Worm (Caenorhabditis elegans) whole organism, early embryonic: Measurements from ENCODE around the gene gex-3.

Experiments used
- B0310.2 ChIP-seq: sonication (generic microtip); optimal IDR thresholded peaks from 2 replicates; lab custom pipeline; 2016; ENCODE audit warnings: mild to moderate bottlenecking, missing genetic modification characterization, missing compliant biosample characterization
- F13C5.2 ChIP-seq: sonication (generic microtip); optimal IDR thresholded peaks from 2 replicates; lab custom pipeline; 2017; ENCODE audit warnings: mild to moderate bottlenecking, missing genetic modification characterization, inconsistent platforms, missing compliant biosample characterization
- aly-1 ChIP-seq: sonication (generic microtip); optimal IDR thresholded peaks from 2 replicates; lab custom pipeline; 2016; ENCODE audit warnings: missing genetic modification characterization, missing compliant biosample characterization
- ama-1 ChIP-seq: fragments of 150-350 bp; optimal IDR thresholded peaks from 2 replicates; lab custom pipeline; 2014
- ceh-13 ChIP-seq: fragments of 200-800 bp; sonication (Bioruptor generic); optimal IDR thresholded peaks from 2 replicates; lab custom pipeline; 2018; ENCODE audit warnings: mild to moderate bottlenecking, missing genetic modification characterization, missing compliant biosample characterization
- ceh-36 ChIP-seq: sonication (generic microtip); optimal IDR thresholded peaks from 2 replicates; lab custom pipeline; 2016; ENCODE audit warnings: missing genetic modification characterization, inconsistent platforms, missing compliant biosample characterization
- ets-7 ChIP-seq: sonication (generic microtip); optimal IDR thresholded peaks from 2 replicates; lab custom pipeline; 2016; ENCODE audit warnings: missing genotype, missing genetic modification characterization, missing compliant biosample characterization
- flt-1 ChIP-seq: fragments of 200-800 bp; sonication (Bioruptor generic); IDR thresholded peaks from 2 replicates; pipeline ENCODE4 v1.3.6; 2022; ENCODE audit warnings: missing genetic modification characterization, missing compliant biosample characterization
- hmbx-1 ChIP-seq: sonication (generic microtip); optimal IDR thresholded peaks from 2 replicates; lab custom pipeline; 2016; ENCODE audit warnings: mild to moderate bottlenecking, missing genetic modification characterization, missing compliant biosample characterization
- hmg-4 ChIP-seq: fragments of 200-800 bp; sonication (Bioruptor generic); optimal IDR thresholded peaks from 2 replicates; lab custom pipeline; 2018; ENCODE audit warnings: mild to moderate bottlenecking, missing genetic modification characterization, missing compliant biosample characterization
- hnd-1 ChIP-seq: sonication (generic microtip); optimal IDR thresholded peaks from 2 replicates; lab custom pipeline; 2016; ENCODE audit warnings: missing genetic modification characterization, missing compliant biosample characterization
- pes-1 ChIP-seq: fragments of 200-800 bp; sonication (Bioruptor generic); IDR thresholded peaks from 2 replicates; pipeline ENCODE4 v1.3.6; 2022; ENCODE audit warnings: missing genetic modification reagents, missing genetic modification characterization, missing compliant biosample characterization
- scrt-1 ChIP-seq: fragments of 200-800 bp; sonication (Bioruptor generic); IDR thresholded peaks from 2 replicates; pipeline ENCODE4 v1.3.6; 2022; ENCODE audit warnings: missing genetic modification characterization, missing compliant biosample characterization
- sea-1 ChIP-seq: fragments of 200-800 bp; sonication (Bioruptor generic); conservative IDR thresholded peaks from 2 replicates; pipeline ENCODE4 v1.3.6; 2022; ENCODE audit warnings: missing genetic modification characterization, missing compliant biosample characterization
- tbx-11 ChIP-seq: fragments of 200-800 bp; sonication (Bioruptor generic); IDR thresholded peaks from 2 replicates; pipeline ENCODE4 v1.3.6; 2022; ENCODE audit warnings: missing genetic modification characterization, missing compliant biosample characterization
- tbx-37 ChIP-seq: fragments of 200-800 bp; sonication (Bioruptor generic); conservative IDR thresholded peaks from 2 replicates; pipeline ENCODE4 v1.3.6; 2022; ENCODE audit warnings: missing genetic modification reagents, missing genetic modification characterization, missing compliant biosample characterization
- tra-4 ChIP-seq: sonication (generic microtip); optimal IDR thresholded peaks from 2 replicates; lab custom pipeline; 2017; ENCODE audit warnings: missing genetic modification characterization, missing compliant biosample characterization

gex-3 gene

DNA sequence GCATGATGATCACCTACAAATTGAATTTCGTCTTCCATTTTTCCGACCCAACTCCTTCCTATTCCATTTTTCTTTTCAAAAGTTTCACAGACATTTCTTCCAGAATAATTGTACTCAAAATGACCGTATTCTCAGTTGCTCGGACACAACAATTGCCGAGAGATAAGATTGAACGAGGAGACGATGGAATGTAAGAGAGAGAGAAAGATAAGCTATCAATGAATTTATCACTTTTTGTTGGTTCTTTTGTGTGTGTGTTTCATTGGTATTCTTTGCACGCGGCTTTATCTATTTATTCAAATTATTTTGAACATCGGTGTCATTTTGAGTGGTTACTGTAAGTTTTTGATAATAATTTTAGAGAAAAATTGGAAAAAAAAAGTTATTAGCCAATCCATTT is 16.2 kb downstream of the gex-3 start, which contains the start of gene ugt-65:
Gene ugt-65, plus strand, starts transcription at position 229 of the 400 bp plus-strand sequence.
- TF ChIP-seq hnd-1 (tag; lab: Kevin White, UChicago), result no peak
- TF ChIP-seq scrt-1 (GFP tag; lab: Robert Waterston, UW), result no peak
- TF ChIP-seq ceh-13 (GFP tag; lab: Kevin White, UChicago), result no peak
- TF ChIP-seq pes-1 (GFP tag; lab: Robert Waterston, UW), result no peak
- TF ChIP-seq tbx-37 (GFP tag; lab: Robert Waterston, UW), result no peak
- no peak for TF ChIP-seq F13C5.2 (tag; lab: Kevin White, UChicago)
- TF ChIP-seq ceh-36, result no peak
- no peak for TF ChIP-seq sea-1 (GFP tag; lab: Robert Waterston, UW)
- TF ChIP-seq tra-4, result no peak
- no peak for TF ChIP-seq flt-1
- no peak for TF ChIP-seq hmg-4
- no peak for TF ChIP-seq aly-1 (tag; lab: Kevin White, UChicago)
- no peak for TF ChIP-seq B0310.2
- TF ChIP-seq tbx-11 (GFP tag; lab: Robert Waterston, UW), result no peak

DNA sequence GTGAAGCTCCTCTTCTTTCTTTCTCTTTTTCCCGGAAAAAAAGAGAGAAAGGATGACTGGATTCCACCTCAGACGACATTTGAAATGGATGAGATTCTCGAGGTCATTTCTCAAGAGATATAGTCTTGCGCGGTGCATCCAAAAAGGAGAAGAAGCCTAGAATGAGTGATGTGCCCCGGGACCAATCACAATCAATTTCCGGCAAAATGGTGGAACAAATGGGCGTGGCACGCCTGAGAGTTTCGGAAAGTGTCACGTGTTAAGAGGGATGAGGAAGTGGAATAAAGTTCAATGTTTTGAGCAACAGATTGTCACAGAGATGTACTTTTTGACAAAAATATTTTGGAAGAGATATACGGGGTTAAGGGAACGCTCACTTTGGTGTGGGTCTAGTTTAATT is 21.4 kb downstream of the gex-3 start:
- no peak for TF ChIP-seq ceh-36
- TF ChIP-seq ets-7 (tag; lab: Kevin White, UChicago), result no peak
- no peak for TF ChIP-seq F13C5.2 (tag; lab: Kevin White, UChicago)
- no peak for TF ChIP-seq hnd-1 (tag; lab: Kevin White, UChicago)
- no peak for TF ChIP-seq pes-1 (GFP tag; lab: Robert Waterston, UW)
- TF ChIP-seq ceh-13 (GFP tag; lab: Kevin White, UChicago), result no peak
- TF ChIP-seq sea-1 (GFP tag; lab: Robert Waterston, UW), result no peak
- TF ChIP-seq hmg-4, result no peak
- no peak for TF ChIP-seq scrt-1 (GFP tag; lab: Robert Waterston, UW)

DNA sequence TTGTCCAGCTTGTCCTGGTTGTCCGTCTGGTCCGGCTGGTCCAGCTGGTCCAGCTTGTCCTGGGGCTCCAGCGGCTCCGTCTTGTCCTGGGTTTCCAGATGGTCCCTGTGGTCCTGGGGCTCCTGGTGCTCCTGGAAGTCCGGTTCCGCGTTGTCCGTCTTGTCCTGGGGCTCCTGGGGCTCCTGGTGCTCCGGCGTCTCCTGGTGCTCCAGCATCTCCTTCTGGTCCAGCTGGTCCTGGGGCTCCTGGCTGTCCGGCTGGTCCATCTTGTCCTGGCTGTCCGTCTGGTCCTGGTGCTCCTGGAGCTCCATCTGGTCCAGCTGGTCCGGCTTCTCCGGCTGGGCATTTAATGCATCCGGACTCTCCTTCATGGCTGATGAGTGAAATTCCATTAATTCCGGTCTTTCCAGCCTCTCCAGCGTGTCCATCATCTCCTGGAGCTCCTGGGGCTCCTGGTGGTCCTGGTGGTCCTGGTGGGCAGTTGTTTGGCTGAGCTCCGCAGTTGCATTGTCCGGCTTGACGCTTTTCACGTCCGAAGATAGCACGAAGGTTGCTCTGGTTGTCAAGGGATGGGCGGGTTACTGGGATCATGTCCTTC is 23.6 kb downstream of the gex-3 start:
- TF ChIP-seq aly-1 (tag; lab: Kevin White, UChicago) (no peak), tbx-37 (GFP tag; lab: Robert Waterston, UW) (no peak), sea-1 (GFP tag; lab: Robert Waterston, UW) (no peak), scrt-1 (GFP tag; lab: Robert Waterston, UW) (no peak), flt-1 (no peak), ceh-36 (no peak)

DNA sequence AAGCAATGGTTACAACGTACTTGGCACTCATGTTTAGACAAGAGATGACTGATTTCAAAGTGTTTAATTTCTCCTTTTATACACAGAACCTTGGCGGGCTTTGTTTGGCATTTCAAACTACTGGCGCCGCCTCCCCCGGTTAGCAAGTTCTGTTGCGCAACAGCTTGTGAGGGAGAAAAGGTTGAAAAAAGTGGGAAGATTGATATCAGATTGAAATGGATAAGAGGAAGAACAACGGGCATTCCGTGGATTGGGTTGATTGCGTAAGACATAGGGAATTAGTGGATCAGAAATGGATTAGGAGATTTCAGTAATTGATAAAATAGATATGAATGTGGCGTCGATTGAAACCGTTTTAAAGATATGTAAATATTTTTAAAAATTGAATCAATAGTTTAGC is 24.2 kb downstream of the gex-3 start, which contains the start of gene col-130:
Gene col-130, minus strand, starts transcription at position 50 of the 400 bp plus-strand sequence.
- TF ChIP-seq hmbx-1 (tag; lab: Kevin White, UChicago), result no peak

DNA sequence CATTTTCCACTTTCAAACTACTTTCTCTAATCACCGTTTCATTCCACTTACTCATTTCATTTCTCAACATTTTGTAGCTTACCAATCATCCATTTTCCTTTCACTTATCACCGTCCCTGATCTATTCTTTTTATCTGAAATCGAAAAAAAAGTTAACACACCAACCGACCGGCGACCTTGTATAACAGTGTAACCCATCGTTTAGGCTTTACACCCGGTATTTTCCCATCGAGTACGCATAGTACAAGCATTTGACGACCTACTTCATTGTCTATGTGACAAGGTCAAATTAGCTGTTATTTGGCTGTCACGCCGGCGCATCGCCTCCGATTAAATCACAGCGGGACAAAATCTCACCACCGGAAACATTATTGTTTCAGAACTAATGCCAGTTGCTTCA is 25.3 kb downstream of the gex-3 start:
- no peak for TF ChIP-seq ama-1
- TF ChIP-seq scrt-1 (GFP tag; lab: Robert Waterston, UW), result no peak
- no peak for TF ChIP-seq B0310.2
- no peak for TF ChIP-seq tra-4
- TF ChIP-seq hmg-4, result no peak
- TF ChIP-seq ceh-13 (GFP tag; lab: Kevin White, UChicago), result no peak
- TF ChIP-seq pes-1 (GFP tag; lab: Robert Waterston, UW), result no peak

DNA sequence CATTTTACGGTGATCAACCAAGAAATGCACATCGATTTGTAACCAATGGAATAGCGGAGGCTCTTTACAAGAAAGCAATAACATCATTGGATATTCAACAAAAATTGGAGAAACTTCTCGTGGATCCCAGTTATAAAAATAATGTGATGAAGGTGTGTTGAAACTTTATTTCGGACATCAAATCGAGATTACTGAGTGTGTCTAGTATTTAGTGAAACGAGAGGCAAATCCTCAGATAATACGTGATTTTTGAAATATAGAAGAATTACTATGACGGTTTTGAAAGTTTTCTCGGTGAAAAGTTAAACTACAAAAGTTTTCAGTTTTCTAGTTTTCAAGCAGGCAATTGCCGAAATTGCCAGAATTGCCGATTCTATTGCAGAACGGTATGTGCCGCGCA is 27.5 kb downstream of the gex-3 start:
- TF ChIP-seq hnd-1 (tag; lab: Kevin White, UChicago) (no peak), sea-1 (GFP tag; lab: Robert Waterston, UW) (no peak), tra-4 (no peak), pes-1 (GFP tag; lab: Robert Waterston, UW) (no peak), hmg-4 (no peak), ceh-13 (GFP tag; lab: Kevin White, UChicago) (no peak), ets-7 (tag; lab: Kevin White, UChicago) (no peak), hmbx-1 (tag; lab: Kevin White, UChicago) (no peak), scrt-1 (GFP tag; lab: Robert Waterston, UW) (no peak)

DNA sequence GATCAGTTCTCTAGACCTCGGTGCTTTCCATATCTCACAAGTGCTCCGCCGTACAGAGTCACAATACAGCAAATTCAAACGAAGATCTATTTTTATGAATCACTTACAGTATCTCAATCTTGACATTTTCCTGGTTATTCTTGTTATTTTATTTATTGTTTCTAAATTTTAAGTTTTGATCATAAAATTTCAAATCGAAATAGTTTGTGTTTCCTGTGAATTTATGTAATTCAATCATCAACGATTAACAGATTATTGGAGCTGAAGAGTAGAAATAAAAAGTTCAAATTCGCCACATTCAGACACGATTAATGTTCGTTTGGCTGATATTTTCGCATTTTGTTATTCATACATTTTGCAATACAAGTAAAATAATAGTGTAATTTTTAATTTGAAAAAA is 28.1 kb downstream of the gex-3 start, which contains the start of gene clec-184:
Gene clec-184, plus strand, starts transcription at position 301 of the 400 bp plus-strand sequence.
- TF ChIP-seq tbx-37 (GFP tag; lab: Robert Waterston, UW) (no peak), ets-7 (tag; lab: Kevin White, UChicago) (no peak), tbx-11 (GFP tag; lab: Robert Waterston, UW) (no peak), hmbx-1 (tag; lab: Kevin White, UChicago) (no peak), tra-4 (no peak), scrt-1 (GFP tag; lab: Robert Waterston, UW) (no peak), ceh-36 (no peak), pes-1 (GFP tag; lab: Robert Waterston, UW) (no peak), F13C5.2 (tag; lab: Kevin White, UChicago) (no peak), sea-1 (GFP tag; lab: Robert Waterston, UW) (no peak), ama-1 (no peak), ceh-13 (GFP tag; lab: Kevin White, UChicago) (no peak)

DNA sequence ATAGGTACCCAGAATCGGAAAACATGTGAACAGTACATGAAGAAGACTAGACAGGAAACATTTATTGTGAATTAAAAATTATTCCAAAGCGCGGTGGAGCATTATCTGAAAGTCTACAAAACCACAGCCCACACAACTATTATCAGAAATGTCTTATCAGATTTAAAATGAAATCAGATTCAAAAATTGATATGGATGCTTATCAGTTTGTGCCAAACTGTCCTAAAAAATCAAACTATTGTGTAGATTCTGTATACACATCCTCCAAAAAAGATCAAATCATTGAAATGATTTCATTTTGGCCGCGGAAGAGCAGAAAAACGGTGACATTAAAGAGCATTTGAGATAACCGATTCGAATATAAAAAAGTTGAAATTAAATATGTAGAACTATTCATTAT is 31.2 kb downstream of the gex-3 start, which contains the start of gene irg-4:
Gene irg-4, plus strand, starts transcription at position 392 of the 400 bp plus-strand sequence.
- TF ChIP-seq B0310.2, result no peak
- no peak for TF ChIP-seq pes-1 (GFP tag; lab: Robert Waterston, UW)
- no peak for TF ChIP-seq scrt-1 (GFP tag; lab: Robert Waterston, UW)
- TF ChIP-seq hmg-4, result no peak
